Worm (Caenorhabditis elegans): ENCODE results near the gene T19C3.5.

Gene T19C3.5

ce11 chrIII:649935-650334 lies 22.2 kb upstream of the T19C3.5 start:
- TF ChIP-seq ztf-28 (GFP tag; IDR thresholded peaks at IDR 0.05) (no peak), dpl-1 (GFP tag; optimal IDR thresholded peaks at IDR 0.05) (no peak), mxl-1 (tag; optimal IDR thresholded peaks at IDR 0.05) (no peak), unc-62 (GFP tag; optimal IDR thresholded peaks at IDR 0.05) (no peak), somi-1 (GFP tag; optimal IDR thresholded peaks at IDR 0.05) (no peak), F23B12.7 (tag; optimal IDR thresholded peaks at IDR 0.05; ENCODE audit: insufficient read depth) (no peak), xnd-1 (tag; optimal IDR thresholded peaks at IDR 0.05) (no peak), snpc-1.3 (tag; optimal IDR thresholded peaks at IDR 0.05; ENCODE audit: insufficient read depth) (no peak), Y53G8AR.9 (GFP tag; conservative IDR thresholded peaks at IDR 0.05) (no peak), rcor-1 (GFP tag; IDR thresholded peaks at IDR 0.05) (no peak), F33H1.4 (GFP tag; IDR thresholded peaks at IDR 0.05) (no peak), ceh-27 (GFP tag; optimal IDR thresholded peaks at IDR 0.05) (no peak), F52B5.7 (tag; optimal IDR thresholded peaks at IDR 0.05) (no peak), madf-10 (tag; optimal IDR thresholded peaks at IDR 0.05) (no peak), madf-8 (GFP tag; conservative IDR thresholded peaks at IDR 0.05) (no peak), hrde-1 (tag; optimal IDR thresholded peaks at IDR 0.05; ENCODE audit: borderline replicate concordance) (no peak), Y95B8A.8 (GFP tag; IDR thresholded peaks at IDR 0.05) (no peak), F22D6.2 (tag; optimal IDR thresholded peaks at IDR 0.05) (no peak), lin-35 (GFP tag; optimal IDR thresholded peaks at IDR 0.05) (no peak), F39B2.1 (GFP tag; IDR thresholded peaks at IDR 0.05) (no peak)

- peak in 1 of 2 experiments; percentile 45 for TF ChIP-seq let-607 (tag; optimal IDR thresholded peaks at IDR 0.05)
- TF ChIP-seq hmg-1.2 (GFP tag; IDR thresholded peaks at IDR 0.05) = peak; percentile 69; the same call in 1 of the 2 replicates
- no peak for TF ChIP-seq F52B5.7 (tag; optimal IDR thresholded peaks at IDR 0.05)
Measured at ce11 chrIII:647248-647647, 19.5 kb upstream of the T19C3.5 start.

- no peak for TF ChIP-seq athp-1 (tag; optimal IDR thresholded peaks at IDR 0.05)
Measured at ce11 chrIII:646454-646853, 18.7 kb upstream of the T19C3.5 start, which contains the start of gene orai-1. TSS of gene orai-1 (plus strand) at chrIII:646754.

DNA sequence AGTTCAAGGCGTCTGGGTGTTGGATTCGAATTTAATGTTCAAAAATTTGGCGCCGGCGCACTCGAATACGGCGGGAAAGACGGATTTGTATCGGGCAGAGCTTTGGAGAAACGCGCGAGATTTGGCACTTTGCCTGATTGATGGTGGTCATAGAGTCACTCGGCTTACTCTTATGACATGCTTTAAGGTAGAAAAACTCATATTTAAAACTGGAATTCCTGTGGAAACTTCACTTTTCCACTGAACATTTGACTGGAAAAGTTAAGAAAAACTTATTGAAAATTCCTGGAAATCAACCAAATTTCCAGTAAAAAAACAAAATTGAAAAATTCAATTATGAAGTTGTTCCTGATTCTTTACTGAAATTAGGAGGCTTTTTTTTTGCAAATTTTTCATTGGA lies 16.9 kb upstream of the T19C3.5 start:
- no peak for TF ChIP-seq athp-1 (tag; optimal IDR thresholded peaks at IDR 0.05)

DNA sequence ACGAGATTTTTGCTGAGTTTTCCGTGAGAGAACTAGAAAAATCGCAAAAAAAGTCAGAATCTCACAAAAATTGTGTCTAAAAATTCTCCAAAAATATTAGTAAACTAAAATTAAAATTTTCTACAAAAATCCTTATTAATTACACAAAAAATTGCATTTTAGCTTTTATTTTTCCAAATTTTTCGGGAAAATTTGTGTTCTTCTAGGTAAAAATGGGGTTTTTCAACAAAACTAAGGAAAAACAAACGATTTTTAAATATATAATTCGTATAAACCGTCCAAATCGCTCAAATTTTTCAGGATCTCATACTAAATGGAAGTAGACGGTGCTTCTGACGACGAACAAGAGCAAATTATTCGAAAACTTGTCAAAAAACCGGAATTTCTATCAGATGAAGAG lies 14.0 kb upstream of the T19C3.5 start, which contains the start of gene W06E11.1:
TSS of gene W06E11.1 (plus strand) at position 301 of the 400 bp plus-strand sequence.
- no peak for TF ChIP-seq Y95B8A.8 (GFP tag; IDR thresholded peaks at IDR 0.05)
- no peak for TF ChIP-seq him-1 (tag; optimal IDR thresholded peaks at IDR 0.05)
- no peak for TF ChIP-seq Y67H2A.10 (GFP tag; conservative IDR thresholded peaks at IDR 0.05)
- no peak for TF ChIP-seq tbp1 (GFP tag; optimal IDR thresholded peaks at IDR 0.05)
- TF ChIP-seq ceh-58 (GFP tag; IDR thresholded peaks at IDR 0.05) = no peak
- TF ChIP-seq nhr-90 (tag; optimal IDR thresholded peaks at IDR 0.05) = no peak
- TF ChIP-seq tbx-9 (tag; optimal IDR thresholded peaks at IDR 0.05; ENCODE audit: borderline replicate concordance) = no peak
- TF ChIP-seq attf-6 (GFP tag; IDR thresholded peaks at IDR 0.05) = no peak
- no peak for TF ChIP-seq zfh-2 (GFP tag; conservative IDR thresholded peaks at IDR 0.05)
- no peak for TF ChIP-seq snpc-3.4 (tag; optimal IDR thresholded peaks at IDR 0.05)
- TF ChIP-seq lag-1 (GFP tag; IDR thresholded peaks at IDR 0.05) = no peak
- no peak for TF ChIP-seq K11D2.4 (GFP tag; IDR thresholded peaks at IDR 0.05)
- no peak for TF ChIP-seq lin-54 (GFP tag; optimal IDR thresholded peaks at IDR 0.05)

Measured in whole organism, young adult.